Fruit fly (Drosophila melanogaster) whole organism, wandering third instar larva: Measurements from ENCODE around the gene CG42870.

Source experiments
- GATAd ChIP-seq: sonication (Bioruptor generic); optimal IDR thresholded peaks from 2 replicates; lab custom pipeline; 2016; ENCODE audit warnings: missing biosample characterization, missing genetic modification characterization
- jim ChIP-seq: fragments of 175-275, 200-325 bp; sonication (Bioruptor generic); optimal IDR thresholded peaks from 2 replicates; lab custom pipeline; 2016; ENCODE audit warnings: missing biosample characterization, mild to moderate bottlenecking, missing genetic modification characterization
- psq ChIP-seq: fragments of 200-800 bp; sonication (Bioruptor generic); optimal IDR thresholded peaks from 3 replicates; lab custom pipeline; 2017; ENCODE audit warnings: missing biosample characterization, mild to moderate bottlenecking, missing genetic modification characterization, moderate library complexity
- sage ChIP-seq: fragments of 200-800 bp; sonication (Bioruptor generic); optimal IDR thresholded peaks from 2 replicates; lab custom pipeline; 2016; ENCODE audit warnings: missing biosample characterization, mild to moderate bottlenecking, missing genetic modification characterization
- sv ChIP-seq: fragments of 200-800 bp; sonication (Bioruptor generic); optimal IDR thresholded peaks from 3 replicates; lab custom pipeline; 2016; ENCODE audit warnings: missing biosample characterization, missing genetic modification characterization
- usp ChIP-seq: fragments of >200 bp; optimal IDR thresholded peaks from 2 replicates; lab custom pipeline; 2017; ENCODE audit warnings: missing biosample characterization, missing genetic modification characterization

dm6 chr3R:21736749-21737148 lies 415 bp downstream of the CG42870 start, which contains the start of gene CG42869:
- TF ChIP-seq usp (no peak), sv (no peak), sage (no peak), psq (GFP tag; lab: Kevin White, UChicago) (no peak), jim (GFP tag; lab: Kevin White, UChicago) (no peak), GATAd (GFP tag; lab: Kevin White, UChicago) (no peak)
